Worm (Caenorhabditis elegans) whole organism, L4 larva: ENCODE data around the gene dhps-1.

ENCODE experiments used
- D1046.2 ChIP-seq: fragments of 200-800 bp; sonication (Bioruptor generic); IDR thresholded peaks from 2 replicates; pipeline ENCODE4 v1.3.6; 2022; ENCODE audit warnings: missing genetic modification characterization, missing compliant biosample characterization
- F10B5.3 ChIP-seq: sonication (generic microtip); optimal IDR thresholded peaks from 2 replicates; lab custom pipeline; 2016; ENCODE audit warnings: mild to moderate bottlenecking, missing genetic modification characterization, missing compliant biosample characterization
- F26F4.8 ChIP-seq: fragments of 200-800 bp; sonication (Bioruptor generic); conservative IDR thresholded peaks from 2 replicates; pipeline ENCODE4 v1.3.6; 2022; ENCODE audit warnings: missing genetic modification characterization, missing compliant biosample characterization
- T26A8.4 ChIP-seq: fragments of 200-800 bp; sonication (Bioruptor generic); IDR thresholded peaks from 2 replicates; pipeline ENCODE4 v1.3.6; 2022; ENCODE audit warnings: missing genetic modification characterization, missing compliant biosample characterization
- Y105C5A.15 ChIP-seq: fragments of 200-800 bp; sonication (Bioruptor generic); IDR thresholded peaks from 2 replicates; pipeline ENCODE4 v1.3.6; 2022; ENCODE audit warnings: missing genetic modification characterization, missing compliant biosample characterization
- Y5F2A.4 ChIP-seq: fragments of 200-800 bp; sonication (Bioruptor generic); optimal IDR thresholded peaks from 2 replicates; lab custom pipeline; 2018; ENCODE audit warnings: mild to moderate bottlenecking, missing genetic modification characterization, missing compliant biosample characterization
- aha-1 ChIP-seq: fragments of 150-350 bp; peaks from one replicate; lab custom pipeline; 2014; ENCODE audit warnings: missing biosample characterization, missing genetic modification characterization
- aly-2 ChIP-seq: sonication (generic microtip); optimal IDR thresholded peaks from 2 replicates; lab custom pipeline; 2018; ENCODE audit warnings: missing biosample characterization, missing genetic modification characterization
- ama-1 ChIP-seq: fragments of 150-350 bp; optimal IDR thresholded peaks from 2 replicates; lab custom pipeline; 2014; ENCODE audit warnings: inconsistent platforms, mixed read lengths
- arid-1 ChIP-seq: fragments of 200-800 bp; sonication (Bioruptor generic); conservative IDR thresholded peaks from 2 replicates; pipeline ENCODE4 v1.3.6; 2022; ENCODE audit warnings: missing genetic modification reagents, missing genetic modification characterization, missing compliant biosample characterization
- ceh-20 ChIP-seq: fragments of 200-800 bp; sonication (Bioruptor generic); IDR thresholded peaks from 2 replicates; pipeline ENCODE4 v1.3.6; 2022; ENCODE audit warnings: missing genetic modification reagents, missing genetic modification characterization, missing compliant biosample characterization
- ceh-82 ChIP-seq: sonication (generic microtip); optimal IDR thresholded peaks from 2 replicates; lab custom pipeline; 2017; ENCODE audit warnings: missing biosample characterization, missing genetic modification characterization
- ctbp-1 ChIP-seq: fragments of 200-800 bp; sonication (Bioruptor generic); IDR thresholded peaks from 2 replicates; pipeline ENCODE4 v1.3.6; 2022; ENCODE audit warnings: missing genetic modification reagents, missing genetic modification characterization, missing compliant biosample characterization
- daf-12 ChIP-seq: fragments of 150-350 bp; optimal IDR thresholded peaks from 2 replicates; lab custom pipeline; 2014; ENCODE audit warnings: missing biosample characterization, missing genetic modification reagents, missing genetic modification characterization
- daf-16 ChIP-seq, 3 experiments: sonication (generic microtip); optimal IDR thresholded peaks; 2 replicates each; lab custom pipeline; 2016 to 2017; ENCODE audit warnings: missing genetic modification characterization in 3 of 3, missing genetic modification reagents in 3 of 3, mild to moderate bottlenecking in 2 of 3, missing compliant biosample characterization in 2 of 3, missing biosample characterization in 1 of 3, moderate library complexity in 1 of 3
- dmd-9 ChIP-seq: fragments of 200-800 bp; sonication (Bioruptor generic); IDR thresholded peaks from 2 replicates; pipeline ENCODE4 v1.3.6; 2022; ENCODE audit warnings: missing genetic modification reagents, missing genetic modification characterization, missing compliant biosample characterization
- egl-43 ChIP-seq: fragments of 200-800 bp; sonication (Bioruptor generic); IDR thresholded peaks from 2 replicates; pipeline ENCODE4 v1.3.6; 2022; ENCODE audit warnings: missing genetic modification reagents, missing genetic modification characterization, missing compliant biosample characterization
- fos-1 ChIP-seq: fragments of 150-350 bp; optimal IDR thresholded peaks from 2 replicates; lab custom pipeline; 2014; ENCODE audit warnings: missing biosample characterization, missing genetic modification characterization
- lin-1 ChIP-seq: fragments of 200-800 bp; sonication (Bioruptor generic); IDR thresholded peaks from 2 replicates; pipeline ENCODE4 v1.3.6; 2022; ENCODE audit warnings: missing genetic modification reagents, missing genetic modification characterization, missing compliant biosample characterization
- lin-29 ChIP-seq: fragments of 200-800 bp; sonication (Bioruptor generic); IDR thresholded peaks from 2 replicates; pipeline ENCODE4 v1.3.6; 2022; ENCODE audit warnings: missing genetic modification reagents, missing genetic modification characterization, missing compliant biosample characterization
- lin-38 ChIP-seq: fragments of 200-800 bp; sonication (Bioruptor generic); IDR thresholded peaks from 2 replicates; pipeline ENCODE4 v1.3.6; 2022; ENCODE audit warnings: missing genetic modification reagents, missing genetic modification characterization, missing compliant biosample characterization
- madf-5 ChIP-seq, 2 experiments: fragments of 200-800 bp; sonication (Bioruptor generic); IDR thresholded peaks; 2 replicates each; pipeline ENCODE4 v1.3.6; 2022; ENCODE audit warnings: missing compliant biosample characterization in 2 of 2, missing genetic modification characterization in 2 of 2
- mdt-29 ChIP-seq: fragments of 200-800 bp; sonication (Bioruptor generic); IDR thresholded peaks from 2 replicates; pipeline ENCODE4 v1.3.6; 2022; ENCODE audit warnings: missing genetic modification reagents, missing genetic modification characterization, missing compliant biosample characterization
- mep-1 ChIP-seq: fragments of 150-350 bp; sonication (generic microtip); optimal IDR thresholded peaks from 3 replicates; lab custom pipeline; 2014; ENCODE audit warnings: missing biosample characterization, missing genetic modification characterization
- mes-2 ChIP-seq: sonication (generic microtip); optimal IDR thresholded peaks from 2 replicates; lab custom pipeline; 2016; ENCODE audit warnings: missing genotype, mild to moderate bottlenecking, missing genetic modification characterization, missing compliant biosample characterization; ENCODE audit not compliant: poor library complexity, severe bottlenecking
- mxl-2 ChIP-seq: fragments of 200-800 bp; sonication (Bioruptor generic); conservative IDR thresholded peaks from 2 replicates; pipeline ENCODE4 v1.3.6; 2022; ENCODE audit warnings: missing genetic modification reagents, missing genetic modification characterization, missing compliant biosample characterization
- nhr-102 ChIP-seq: sonication (generic microtip); optimal IDR thresholded peaks from 2 replicates; lab custom pipeline; 2016; ENCODE audit warnings: mild to moderate bottlenecking, missing genetic modification characterization, moderate library complexity, missing compliant biosample characterization
- nhr-6 ChIP-seq: fragments of 150-350 bp; optimal IDR thresholded peaks from 2 replicates; lab custom pipeline; 2014; ENCODE audit warnings: missing biosample characterization, missing genetic modification characterization
- nhr-77 ChIP-seq: fragments of 150-350 bp; optimal IDR thresholded peaks from 2 replicates; lab custom pipeline; 2014; ENCODE audit warnings: missing biosample characterization, missing genetic modification characterization
- pha-4 ChIP-seq, 2 experiments: fragments of 150-350 bp in 1 of 2; fragments of 200-800 bp in 1 of 2; sonication (Bioruptor generic) in 1 of 2; IDR thresholded peaks in 1 of 2; optimal IDR thresholded peaks in 1 of 2; 2 replicates each; pipeline versions ENCODE4 v1.3.6 to Lab custom; 2014 to 2022; ENCODE audit warnings: missing genetic modification characterization in 2 of 2, missing genetic modification reagents in 2 of 2, missing biosample characterization in 1 of 2, missing compliant biosample characterization in 1 of 2
- php-3 ChIP-seq: fragments of 200-800 bp; sonication (Bioruptor generic); IDR thresholded peaks from 2 replicates; pipeline ENCODE4 v1.3.6; 2022; ENCODE audit warnings: missing genetic modification reagents, missing genetic modification characterization, missing compliant biosample characterization
- rbr-2 ChIP-seq: sonication (generic microtip); optimal IDR thresholded peaks from 2 replicates; lab custom pipeline; 2016; ENCODE audit warnings: missing genotype, missing genetic modification characterization, missing compliant biosample characterization
- sdz-12 ChIP-seq: fragments of 200-800 bp; sonication (Bioruptor generic); optimal IDR thresholded peaks from 2 replicates; lab custom pipeline; 2018; ENCODE audit warnings: mild to moderate bottlenecking, missing genetic modification characterization, missing compliant biosample characterization
- set-16 ChIP-seq: fragments of 200-800 bp; sonication (Bioruptor generic); IDR thresholded peaks from 2 replicates; pipeline ENCODE4 v1.3.6; 2022; ENCODE audit warnings: missing genetic modification reagents, missing genetic modification characterization, missing compliant biosample characterization
- spr-1 ChIP-seq: sonication (generic microtip); optimal IDR thresholded peaks from 2 replicates; lab custom pipeline; 2016; ENCODE audit warnings: mild to moderate bottlenecking, missing genetic modification characterization, missing compliant biosample characterization
- tra-1 ChIP-seq: fragments of 200-800 bp; sonication (Bioruptor generic); IDR thresholded peaks from 2 replicates; pipeline ENCODE4 v1.3.6; 2022; ENCODE audit warnings: missing genetic modification reagents, missing genetic modification characterization, missing compliant biosample characterization
- unc-130 ChIP-seq: sonication (generic microtip); optimal IDR thresholded peaks from 2 replicates; lab custom pipeline; 2016; ENCODE audit warnings: missing genetic modification reagents, missing genetic modification characterization, missing compliant biosample characterization
- unc-62 ChIP-seq, 3 experiments: fragments of 150-350 bp in 1 of 3; sonication (generic microtip); optimal IDR thresholded peaks in 2 of 3; peaks in 1 of 3; 1 replicate in 1 of 3; 2 replicates in 2 of 3; lab custom pipeline; 2014 to 2017; ENCODE audit warnings: missing biosample characterization in 3 of 3, missing genetic modification characterization in 3 of 3, missing genetic modification reagents in 3 of 3, missing genotype in 1 of 3
- vab-7 ChIP-seq: fragments of 200-800 bp; sonication (Bioruptor generic); IDR thresholded peaks from 2 replicates; pipeline ENCODE4 v1.3.6; 2022; ENCODE audit warnings: missing genetic modification reagents, missing genetic modification characterization, missing compliant biosample characterization
- zfp-3 ChIP-seq: fragments of 200-800 bp; sonication (Bioruptor generic); conservative IDR thresholded peaks from 2 replicates; pipeline ENCODE4 v1.3.6; 2022; ENCODE audit warnings: missing genetic modification reagents, missing genetic modification characterization, missing compliant biosample characterization

The dhps-1 gene

ce11 chrII:11974048-11974995 lies 18.5 kb upstream of the dhps-1 start (continued):
- peak; percentile 51 for TF ChIP-seq mep-1 (tag; lab: Kevin White, UChicago)
- TF ChIP-seq lin-29 (GFP tag; lab: Robert Waterston, UW) = peak; percentile 49; the same call in 1 of the 2 replicates
- peak; percentile 50 for TF ChIP-seq F10B5.3 (tag; lab: Kevin White, UChicago)
- peak; percentile 67 for TF ChIP-seq egl-43
- no peak for TF ChIP-seq dmd-9 (GFP tag; lab: Robert Waterston, UW)
- TF ChIP-seq spr-1 (tag; lab: Kevin White, UChicago) = no peak
- TF ChIP-seq, all 104 proteins: peak for 36

ce11 chrII:11976727-11977259 lies 16.0 kb upstream of the dhps-1 start:
- TF ChIP-seq F10B5.3 (tag; lab: Kevin White, UChicago) (no peak), aha-1 (peak; percentile 93), D1046.2 (GFP tag; lab: Robert Waterston, UW) (0 out of 2 replicates have a peak, but pooled peaks have one; percentile 7), ceh-20 (GFP tag; lab: Robert Waterston, UW) (no peak), arid-1 (GFP tag; lab: Robert Waterston, UW) (no peak), unc-62 (GFP tag; optimal IDR thresholded peaks at IDR 0.05 in 1 of 2; lab: Kevin White, UChicago) (peak in 1 of 2 experiments; percentile 91), unc-62 (tag; optimal IDR thresholded peaks at IDR 0.05; lab: Kevin White, UChicago) (no peak), mes-2 (tag; lab: Kevin White, UChicago) (peak; percentile 23), tra-1 (GFP tag; lab: Robert Waterston, UW) (no peak)

- peak; percentile 37 for TF ChIP-seq nhr-102 (tag; lab: Kevin White, UChicago)
- 0 out of 2 replicates have a peak, but pooled peaks have one; percentile 23 for TF ChIP-seq mxl-2 (GFP tag; lab: Robert Waterston, UW)
- no peak for TF ChIP-seq nhr-77 (tag; lab: Kevin White, UChicago)
- TF ChIP-seq rbr-2 = no peak
- TF ChIP-seq set-16 (GFP tag; lab: Robert Waterston, UW) = peak; percentile 85
- peak; percentile 58 for TF ChIP-seq mes-2 (tag; lab: Kevin White, UChicago)
- peak; percentile 68; the same call in 1 of the 2 replicates for TF ChIP-seq Y105C5A.15 (GFP tag; lab: Robert Waterston, UW)
- peak; percentile 41; the same call in 1 of the 2 replicates for TF ChIP-seq pha-4 (GFP tag; IDR thresholded peaks at IDR 0.05; lab: Robert Waterston, UW)
- no peak for TF ChIP-seq pha-4 (tag; optimal IDR thresholded peaks at IDR 0.05; lab: Kevin White, UChicago)
- TF ChIP-seq mdt-29 = peak; percentile 33; the same call in 1 of the 2 replicates
- 0 out of 2 replicates have a peak, but pooled peaks have one; percentile 12 for TF ChIP-seq vab-7 (GFP tag; lab: Robert Waterston, UW)
- no peak for TF ChIP-seq unc-130 (GFP tag; lab: Kevin White, UChicago)
- no peak for TF ChIP-seq daf-12 (tag; lab: Kevin White, UChicago)
- TF ChIP-seq sdz-12 = peak; percentile 51
- no peak for TF ChIP-seq php-3
- TF ChIP-seq zfp-3 (GFP tag; lab: Robert Waterston, UW) = no peak
- TF ChIP-seq ctbp-1 = peak; percentile 43; the same call in 1 of the 2 replicates
- TF ChIP-seq T26A8.4 (GFP tag; lab: Robert Waterston, UW) = 0 out of 2 replicates have a peak, but pooled peaks have one; percentile 42
- TF ChIP-seq daf-16 (GFP tag; optimal IDR thresholded peaks at IDR 0.05; lab: Kevin White, UChicago) = peak in 1 of 2 experiments; percentile 4
- no peak for TF ChIP-seq daf-16 (tag; optimal IDR thresholded peaks at IDR 0.05; lab: Kevin White, UChicago)
- TF ChIP-seq fos-1 (tag; lab: Kevin White, UChicago) = no peak
- TF ChIP-seq ceh-82 = no peak
- peak; percentile 56 for TF ChIP-seq Y5F2A.4 (GFP tag; lab: Kevin White, UChicago)
- TF ChIP-seq lin-1 (GFP tag; lab: Robert Waterston, UW) = no peak
- TF ChIP-seq arid-1 (GFP tag; lab: Robert Waterston, UW) = peak; percentile 59; the same call in 1 of the 2 replicates
- no peak for TF ChIP-seq aly-2 (tag; lab: Kevin White, UChicago)
- TF ChIP-seq ama-1 (lab: Kevin White, UChicago) = peak; percentile 29
- TF ChIP-seq unc-62 (GFP tag; optimal IDR thresholded peaks at IDR 0.05 in 1 of 2; lab: Kevin White, UChicago) = no peak
- no peak for TF ChIP-seq unc-62 (tag; optimal IDR thresholded peaks at IDR 0.05; lab: Kevin White, UChicago)
- no peak for TF ChIP-seq nhr-6
- 0 out of 2 replicates have a peak, but pooled peaks have one; percentile 3 for TF ChIP-seq F26F4.8 (GFP tag; lab: Robert Waterston, UW)
- peak; percentile 78 for TF ChIP-seq lin-38 (GFP tag; lab: Robert Waterston, UW)
- TF ChIP-seq aha-1 = peak; percentile 19
- 0 out of 4 replicates have a peak, but pooled peaks of 1 of the 2 experiments have one; percentile 33 for TF ChIP-seq madf-5 (GFP tag; IDR thresholded peaks at IDR 0.05; lab: Robert Waterston, UW)
These were observed 15.4 kb upstream of the dhps-1 start, which contains the start of gene Y17G7B.21 for ce11 chrII:11977363-11977762. Gene Y17G7B.21 (minus strand): TSS chrII:11977661.
